Fruit fly (Drosophila melanogaster) ovary, adult (tissue): Measurements from ENCODE around the gene CkIIalpha-i3.

Experiments
- CG17801 ChIP-seq: fragments of 200-800 bp; optimal IDR thresholded peaks from 2 replicates; lab custom pipeline; 2019; ENCODE audit warnings: missing biosample characterization, mild to moderate bottlenecking, missing genetic modification characterization, moderate library complexity; ENCODE audit not compliant: partially characterized antibody

CkIIalpha-i3 gene

dm6 chr3L:733174-733829 lies 22.9 kb upstream of the CkIIalpha-i3 start:
- no peak for TF ChIP-seq CG17801 (GFP tag; lab: Kevin White, UChicago)

dm6 chr3L:732290-732954 lies 22.0 kb upstream of the CkIIalpha-i3 start:
- peak; percentile 52 for TF ChIP-seq CG17801 (GFP tag; lab: Kevin White, UChicago)

- no peak for TF ChIP-seq CG17801 (GFP tag; lab: Kevin White, UChicago)
Observed at dm6 chr3L:731469-731868, 21.1 kb upstream of the CkIIalpha-i3 start.

- no peak for TF ChIP-seq CG17801 (GFP tag; lab: Kevin White, UChicago)
Observed at dm6 chr3L:729345-729744, 18.9 kb upstream of the CkIIalpha-i3 start.

dm6 chr3L:728579-728978 lies 18.2 kb upstream of the CkIIalpha-i3 start:
- no peak for TF ChIP-seq CG17801 (GFP tag; lab: Kevin White, UChicago)

- no peak for TF ChIP-seq CG17801 (GFP tag; lab: Kevin White, UChicago)
Observed at dm6 chr3L:727874-728273, 17.5 kb upstream of the CkIIalpha-i3 start.

- no peak for TF ChIP-seq CG17801 (GFP tag; lab: Kevin White, UChicago)
Observed at dm6 chr3L:727190-727589, 16.8 kb upstream of the CkIIalpha-i3 start.

dm6 chr3L:726486-727180 lies 16.2 kb upstream of the CkIIalpha-i3 start:
- TF ChIP-seq CG17801 (GFP tag; lab: Kevin White, UChicago): no peak

- TF ChIP-seq CG17801 (GFP tag; lab: Kevin White, UChicago): no peak
Observed at dm6 chr3L:725527-726191, 15.3 kb upstream of the CkIIalpha-i3 start.

dm6 chr3L:724518-725341 lies 14.3 kb upstream of the CkIIalpha-i3 start:
- peak; percentile 34 for TF ChIP-seq CG17801 (GFP tag; lab: Kevin White, UChicago)

- TF ChIP-seq CG17801 (GFP tag; lab: Kevin White, UChicago): no peak
Observed at dm6 chr3L:723654-724461, 13.5 kb upstream of the CkIIalpha-i3 start.

dm6 chr3L:722386-722785 lies 12.0 kb upstream of the CkIIalpha-i3 start:
- TF ChIP-seq CG17801 (GFP tag; lab: Kevin White, UChicago): no peak

dm6 chr3L:721863-722262 lies 11.5 kb upstream of the CkIIalpha-i3 start:
- no peak for TF ChIP-seq CG17801 (GFP tag; lab: Kevin White, UChicago)

- no peak for TF ChIP-seq CG17801 (GFP tag; lab: Kevin White, UChicago)
Observed at dm6 chr3L:721026-721425, 10.6 kb upstream of the CkIIalpha-i3 start.
